Fruit fly (Drosophila melanogaster) whole organism, embryonic: Measurements from ENCODE around the gene Lcp65Ag2.

Experiments used
- Abd-B ChIP-seq: fragments of 200-800 bp; sonication (Bioruptor generic); optimal IDR thresholded peaks from 2 replicates; lab custom pipeline; 2018; ENCODE audit warnings: missing biosample characterization, mild to moderate bottlenecking, missing genetic modification characterization, moderate library complexity
- Antp ChIP-seq: fragments of 200-800 bp; sonication (Bioruptor generic); optimal IDR thresholded peaks from 3 replicates; lab custom pipeline; 2016; ENCODE audit warnings: missing biosample characterization, missing genetic modification characterization
- Atf-2 ChIP-seq: fragments of 200-800 bp; sonication (Bioruptor generic); optimal IDR thresholded peaks from 2 replicates; lab custom pipeline; 2016; ENCODE audit warnings: missing biosample characterization, missing genetic modification characterization
- B-H1 ChIP-seq: fragments of 200-800 bp; sonication (Bioruptor generic); IDR thresholded peaks from 3 replicates; pipeline ENCODE4 v1.3.6; 2022; ENCODE audit warnings: missing biosample characterization, missing genetic modification characterization
- B-H2 ChIP-seq: fragments of 200-800 bp; sonication (Bioruptor generic); optimal IDR thresholded peaks from 2 replicates; lab custom pipeline; 2018; ENCODE audit warnings: missing biosample characterization, mild to moderate bottlenecking, missing genetic modification characterization
- CG10979 ChIP-seq: fragments of 200-800 bp; sonication (Bioruptor generic); optimal IDR thresholded peaks from 2 replicates; lab custom pipeline; 2018; ENCODE audit warnings: missing biosample characterization, mild to moderate bottlenecking, missing genetic modification characterization, moderate library complexity
- CG11504 ChIP-seq: fragments of 200-800 bp; sonication (Bioruptor generic); optimal IDR thresholded peaks from 3 replicates; lab custom pipeline; 2019; ENCODE audit warnings: missing biosample characterization, mild to moderate bottlenecking, missing genetic modification characterization, moderate library complexity
- CG12299 ChIP-seq: fragments of 200-800 bp; sonication (Bioruptor generic); optimal IDR thresholded peaks from 2 replicates; lab custom pipeline; 2018; ENCODE audit warnings: missing biosample characterization, mild to moderate bottlenecking, missing genetic modification characterization
- CG1233 ChIP-seq: fragments of 200-800 bp; sonication (Bioruptor generic); optimal IDR thresholded peaks from 4 replicates; lab custom pipeline; 2018; ENCODE audit warnings: missing biosample characterization, mild to moderate bottlenecking, missing genetic modification characterization
- CG12391 ChIP-seq: fragments of 200-800 bp; sonication (Bioruptor generic); optimal IDR thresholded peaks from 3 replicates; lab custom pipeline; 2018; ENCODE audit warnings: missing biosample characterization, mild to moderate bottlenecking, missing genetic modification characterization, moderate library complexity
- CG13287 ChIP-seq: fragments of 200-800 bp; sonication (Bioruptor generic); IDR thresholded peaks from 2 replicates; pipeline ENCODE4 v1.3.6; 2022; ENCODE audit warnings: missing biosample characterization, missing genetic modification characterization; ENCODE audit not compliant: partially characterized antibody
- CG14050 ChIP-seq: fragments of 200-800 bp; sonication (Bioruptor generic); IDR thresholded peaks from 3 replicates; pipeline ENCODE4 v1.3.6; 2022; ENCODE audit warnings: missing biosample characterization, missing genetic modification characterization
- CG14441 ChIP-seq: fragments of 200-800 bp; sonication (Bioruptor generic); IDR thresholded peaks from 2 replicates; pipeline ENCODE4 v1.3.6; 2022; ENCODE audit warnings: missing biosample characterization, missing genetic modification characterization
- CG15479 ChIP-seq: fragments of 200-800 bp; sonication (Bioruptor generic); optimal IDR thresholded peaks from 3 replicates; lab custom pipeline; 2019; ENCODE audit warnings: missing biosample characterization, mild to moderate bottlenecking, missing genetic modification characterization, moderate library complexity
- CG16815 ChIP-seq: fragments of 200-800 bp; sonication (Bioruptor generic); optimal IDR thresholded peaks from 3 replicates; lab custom pipeline; 2017; ENCODE audit warnings: missing biosample characterization, mild to moderate bottlenecking, missing genetic modification characterization
- CG2129 ChIP-seq: fragments of 200-800 bp; sonication (Bioruptor generic); IDR thresholded peaks from 2 replicates; pipeline ENCODE4 v1.3.6; 2022; ENCODE audit warnings: missing biosample characterization, missing genetic modification characterization; ENCODE audit not compliant: partially characterized antibody
- CG2875 ChIP-seq: fragments of 200-800 bp; sonication (Bioruptor generic); optimal IDR thresholded peaks from 2 replicates; lab custom pipeline; 2017; ENCODE audit warnings: missing biosample characterization, mild to moderate bottlenecking, missing genetic modification characterization, missing genetic modification reagents
- CG2889 ChIP-seq: fragments of 200-800 bp; sonication (Bioruptor generic); IDR thresholded peaks from 3 replicates; pipeline ENCODE4 v1.3.6; 2022; ENCODE audit warnings: missing biosample characterization, missing genetic modification characterization
- CG32767 ChIP-seq: fragments of 200-800 bp; sonication (Bioruptor generic); IDR thresholded peaks from 2 replicates; pipeline ENCODE4 v1.3.6; 2022; ENCODE audit warnings: missing biosample characterization, missing genetic modification characterization
- CG3847 ChIP-seq: fragments of 200-800 bp; sonication (Bioruptor generic); IDR thresholded peaks from 2 replicates; pipeline ENCODE4 v1.3.6; 2022; ENCODE audit warnings: missing biosample characterization, missing genetic modification characterization
- CG42726 ChIP-seq: fragments of 200-800 bp; sonication (Bioruptor generic); IDR thresholded peaks from 2 replicates; pipeline ENCODE4 v1.3.6; 2022; ENCODE audit warnings: missing biosample characterization, missing genetic modification characterization; ENCODE audit not compliant: partially characterized antibody
- CG4404 ChIP-seq: fragments of 200-800 bp; sonication (Bioruptor generic); IDR thresholded peaks from 2 replicates; pipeline ENCODE4 v1.3.6; 2022; ENCODE audit warnings: missing biosample characterization, missing genetic modification characterization
- CG4424 ChIP-seq: fragments of 200-800 bp; sonication (Bioruptor generic); optimal IDR thresholded peaks from 3 replicates; lab custom pipeline; 2016; ENCODE audit warnings: missing biosample characterization, missing genetic modification characterization
- CG7372 ChIP-seq: fragments of 200-800 bp; sonication (Bioruptor generic); IDR thresholded peaks from 2 replicates; pipeline ENCODE4 v1.3.6; 2022; ENCODE audit warnings: missing biosample characterization, missing genetic modification characterization
- CG7786 ChIP-seq: fragments of 200-800 bp; sonication (Bioruptor generic); optimal IDR thresholded peaks from 2 replicates; lab custom pipeline; 2016; ENCODE audit warnings: missing biosample characterization, missing genetic modification characterization
- CG8281 ChIP-seq: fragments of 200-800 bp; sonication (Bioruptor generic); optimal IDR thresholded peaks from 2 replicates; lab custom pipeline; 2018; ENCODE audit warnings: missing biosample characterization, mild to moderate bottlenecking, missing genetic modification characterization, moderate library complexity
- CG8944 ChIP-seq: fragments of 200-800 bp; sonication (Bioruptor generic); optimal IDR thresholded peaks from 3 replicates; lab custom pipeline; 2016; ENCODE audit warnings: missing biosample characterization, missing genetic modification characterization
- Camta ChIP-seq: fragments of 200-800 bp; sonication (Bioruptor generic); optimal IDR thresholded peaks from 2 replicates; lab custom pipeline; 2016; ENCODE audit warnings: missing biosample characterization, missing genetic modification characterization
- CoRest ChIP-seq: fragments of 200-800 bp; sonication (Bioruptor generic); optimal IDR thresholded peaks from 3 replicates; lab custom pipeline; 2018; ENCODE audit warnings: missing biosample characterization, mild to moderate bottlenecking, missing genetic modification characterization, moderate library complexity
- CrebB ChIP-seq: fragments of 200-800 bp; sonication (Bioruptor generic); optimal IDR thresholded peaks from 3 replicates; lab custom pipeline; 2018; ENCODE audit warnings: missing biosample characterization, mild to moderate bottlenecking, missing genetic modification characterization
- D19B ChIP-seq: fragments of 200-800 bp; sonication (Bioruptor generic); optimal IDR thresholded peaks from 2 replicates; lab custom pipeline; 2017; ENCODE audit warnings: missing biosample characterization, mild to moderate bottlenecking, missing genetic modification characterization
- Dll ChIP-seq: fragments of 200-800 bp; sonication (Bioruptor generic); IDR thresholded peaks from 4 replicates; pipeline ENCODE4 v1.3.6; 2022; ENCODE audit warnings: missing biosample characterization, missing genetic modification characterization; ENCODE audit not compliant: partially characterized antibody
- HLH54F ChIP-seq: fragments of 200-800 bp; sonication (Bioruptor generic); optimal IDR thresholded peaks from 3 replicates; lab custom pipeline; 2016; ENCODE audit warnings: missing biosample characterization, missing genetic modification characterization
- Hr39 ChIP-seq: fragments of >200 bp; optimal IDR thresholded peaks from 2 replicates; lab custom pipeline; 2017
- Nf-YC ChIP-seq: fragments of 200-800 bp; optimal IDR thresholded peaks from 3 replicates; lab custom pipeline; 2019; ENCODE audit warnings: missing biosample characterization, mild to moderate bottlenecking, missing genetic modification characterization, moderate library complexity
- cato ChIP-seq: fragments of 200-800 bp; sonication (Bioruptor generic); optimal IDR thresholded peaks from 2 replicates; lab custom pipeline; 2016; ENCODE audit warnings: missing biosample characterization, missing genetic modification characterization, borderline replicate concordance
- exex ChIP-seq: fragments of 200-800 bp; sonication (Bioruptor generic); optimal IDR thresholded peaks from 4 replicates; lab custom pipeline; 2018; ENCODE audit warnings: missing biosample characterization, mild to moderate bottlenecking, missing genetic modification characterization, moderate library complexity
- gt ChIP-seq: fragments of 200-800 bp; sonication (Bioruptor generic); IDR thresholded peaks from 2 replicates; pipeline ENCODE4 v1.3.6; 2022; ENCODE audit warnings: missing biosample characterization, missing genetic modification characterization
- lbe ChIP-seq: fragments of 200-800 bp; sonication (Bioruptor generic); optimal IDR thresholded peaks from 2 replicates; lab custom pipeline; 2016; ENCODE audit warnings: missing biosample characterization, mild to moderate bottlenecking, missing genetic modification characterization
- pb ChIP-seq: fragments of 200-800 bp; sonication (Bioruptor generic); optimal IDR thresholded peaks from 3 replicates; lab custom pipeline; 2016; ENCODE audit warnings: missing biosample characterization, missing genetic modification characterization
- pros ChIP-seq: fragments of 200-800 bp; sonication (Bioruptor generic); optimal IDR thresholded peaks from 3 replicates; lab custom pipeline; 2019; ENCODE audit warnings: missing biosample characterization, mild to moderate bottlenecking, missing genetic modification characterization, moderate library complexity
- ranshi ChIP-seq: fragments of 200-800 bp; sonication (Bioruptor generic); IDR thresholded peaks from 2 replicates; pipeline ENCODE4 v1.3.6; 2022; ENCODE audit warnings: missing biosample characterization, missing genetic modification characterization
- sisA ChIP-seq: fragments of 200-800 bp; sonication (Bioruptor generic); IDR thresholded peaks from 2 replicates; pipeline ENCODE4 v1.3.6; 2022; ENCODE audit warnings: missing biosample characterization, missing genetic modification characterization
- sr ChIP-seq: fragments of 200-800 bp; sonication (Bioruptor generic); IDR thresholded peaks from 3 replicates; pipeline ENCODE4 v1.3.6; 2022; ENCODE audit warnings: missing biosample characterization, missing genetic modification characterization
- sug ChIP-seq: fragments of 200-800 bp; optimal IDR thresholded peaks from 2 replicates; lab custom pipeline; 2019; ENCODE audit warnings: missing biosample characterization, mild to moderate bottlenecking, missing genetic modification characterization, moderate library complexity
- tio ChIP-seq: fragments of 200-800 bp; sonication (Bioruptor generic); optimal IDR thresholded peaks from 2 replicates; lab custom pipeline; 2017; ENCODE audit warnings: missing biosample characterization, missing genetic modification characterization, inconsistent platforms
- tup ChIP-seq: fragments of 200-800 bp; sonication (Bioruptor generic); optimal IDR thresholded peaks from 2 replicates; lab custom pipeline; 2016; ENCODE audit warnings: missing biosample characterization, mild to moderate bottlenecking, missing genetic modification characterization, moderate library complexity
- usp ChIP-seq: fragments of >200 bp; optimal IDR thresholded peaks from 2 replicates; lab custom pipeline; 2017; ENCODE audit warnings: missing biosample characterization, missing genetic modification characterization
- zfh2 ChIP-seq: fragments of 200-800 bp; sonication (Bioruptor generic); optimal IDR thresholded peaks from 2 replicates; lab custom pipeline; 2016; ENCODE audit warnings: missing biosample characterization, missing genetic modification characterization

Lcp65Ag2 gene

DNA sequence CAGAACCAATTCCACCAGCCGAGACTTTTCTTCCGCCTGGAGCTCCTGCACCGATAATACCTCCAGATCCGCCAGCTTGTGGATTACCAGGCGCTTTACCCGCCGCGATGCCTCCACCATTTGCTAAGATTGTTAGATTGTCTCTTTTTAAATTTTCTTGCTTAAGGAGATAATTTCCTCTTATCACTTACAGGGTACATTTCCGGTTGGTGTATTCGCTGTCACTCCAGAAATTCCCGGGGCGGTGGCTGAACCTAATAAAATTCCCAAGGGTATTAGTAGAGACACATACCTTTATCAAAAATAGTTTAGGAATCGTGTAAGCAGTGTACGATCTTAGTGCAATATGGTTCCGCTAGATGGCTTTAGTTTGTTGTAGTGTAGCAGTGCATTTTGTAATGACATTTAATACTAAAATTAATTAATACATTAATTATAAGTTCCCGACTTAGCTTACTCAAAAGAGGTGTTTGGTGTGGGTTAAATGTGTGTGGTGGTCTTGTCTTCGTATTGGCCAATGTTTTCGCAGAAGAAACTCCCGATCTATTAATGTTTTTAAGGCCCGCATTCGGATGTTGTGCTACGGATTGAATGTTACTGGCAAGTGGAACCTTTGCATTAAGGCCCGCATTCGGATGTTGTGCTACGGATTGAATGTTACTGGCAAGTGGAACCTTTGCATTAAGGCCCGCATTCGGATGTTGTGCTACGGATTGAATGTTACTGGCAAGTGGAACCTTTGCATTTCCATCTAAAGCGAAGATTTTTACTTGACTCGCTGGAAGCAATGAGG, 8.6 kb downstream of the Lcp65Ag2 start (continued):
- peak; percentile 72 for TF ChIP-seq CG14441 (GFP tag; lab: Robert Waterston, UW)
- no peak for TF ChIP-seq zfh2 (GFP tag; lab: Kevin White, UChicago)
- peak; percentile 70; the same call in 2 of the 3 replicates for TF ChIP-seq B-H1 (GFP tag; lab: Robert Waterston, UW)
- peak; percentile 42; the same call in 1 of the 2 replicates for TF ChIP-seq CG42726 (GFP tag; lab: Robert Waterston, UW)
- TF ChIP-seq CG7786 = no peak
- peak; percentile 84 for TF ChIP-seq pb (GFP tag; lab: Kevin White, UChicago)
- peak; percentile 92 for TF ChIP-seq Camta (GFP tag; lab: Kevin White, UChicago)
- TF ChIP-seq lbe (GFP tag; lab: Kevin White, UChicago) = no peak
- TF ChIP-seq tup (GFP tag; lab: Kevin White, UChicago) = no peak
- TF ChIP-seq B-H2 (GFP tag; lab: Kevin White, UChicago) = peak; percentile 71
- peak; percentile 65 for TF ChIP-seq CrebB (tag; lab: Kevin White, UChicago)
- peak; percentile 56 for TF ChIP-seq CG12391 (tag; lab: Kevin White, UChicago)
- TF ChIP-seq ranshi (GFP tag; lab: Robert Waterston, UW) = peak; percentile 76; the same call in 1 of the 2 replicates
- TF ChIP-seq CG4424 = peak; percentile 85
- TF ChIP-seq cato (GFP tag; lab: Kevin White, UChicago) = no peak
- TF ChIP-seq CG3847 (GFP tag; lab: Robert Waterston, UW) = peak; percentile 67
- TF ChIP-seq tio = peak; percentile 50
- no peak for TF ChIP-seq Atf-2 (GFP tag; lab: Kevin White, UChicago)
- TF ChIP-seq CoRest (tag; lab: Kevin White, UChicago) = peak; percentile 39
- peak; percentile 50 for TF ChIP-seq Antp
- no peak for TF ChIP-seq HLH54F (GFP tag; lab: Kevin White, UChicago)
- TF ChIP-seq sr (GFP tag; lab: Robert Waterston, UW) = peak; percentile 93
- peak; percentile 17 for TF ChIP-seq CG16815
- no peak for TF ChIP-seq pros (GFP tag; lab: Kevin White, UChicago)
- peak; percentile 40 for TF ChIP-seq CG8281 (tag; lab: Kevin White, UChicago)
- no peak for TF ChIP-seq Dll (GFP tag; lab: Robert Waterston, UW)
- TF ChIP-seq CG4404 (GFP tag; lab: Robert Waterston, UW) = no peak
- no peak for TF ChIP-seq Hr39 (lab: Kevin White, UChicago)
- peak; percentile 84 for TF ChIP-seq CG2875 (GFP tag; lab: Kevin White, UChicago)
- peak; percentile 52 for TF ChIP-seq Nf-YC
- TF ChIP-seq Abd-B = peak; percentile 5
- TF ChIP-seq CG32767 = peak; percentile 70; the same call in 1 of the 2 replicates
- peak; percentile 70 for TF ChIP-seq CG10979 (tag; lab: Kevin White, UChicago)
- peak; percentile 89 for TF ChIP-seq CG1233 (GFP tag; lab: Kevin White, UChicago)
- TF ChIP-seq CG7372 (GFP tag; lab: Robert Waterston, UW) = peak; percentile 83
- TF ChIP-seq gt (GFP tag; lab: Robert Waterston, UW) = no peak
- TF ChIP-seq exex (tag; lab: Kevin White, UChicago) = no peak
- TF ChIP-seq CG12299 (tag; lab: Kevin White, UChicago) = peak; percentile 16
- no peak for TF ChIP-seq usp (GFP tag; lab: Kevin White, UChicago)
- no peak for TF ChIP-seq sug (tag; lab: Kevin White, UChicago)
- TF ChIP-seq CG14050 (GFP tag; lab: Robert Waterston, UW) = peak; percentile 79
- no peak for TF ChIP-seq CG2129 (GFP tag; lab: Robert Waterston, UW)
- TF ChIP-seq CG15479 (GFP tag; lab: Kevin White, UChicago) = no peak
- peak; percentile 13 for TF ChIP-seq CG11504
- no peak for TF ChIP-seq CG8944 (GFP tag; lab: Kevin White, UChicago)
- TF ChIP-seq CG13287 (GFP tag; lab: Robert Waterston, UW) = no peak; the same call in 1 of the 2 replicates
- TF ChIP-seq CG2889 (GFP tag; lab: Robert Waterston, UW) = no peak
- TF ChIP-seq D19B (GFP tag; lab: Kevin White, UChicago) = peak; percentile 57
- no peak for TF ChIP-seq sisA (GFP tag; lab: Robert Waterston, UW)
